Worm (Caenorhabditis elegans) whole organism, early embryonic: ENCODE data around the gene zig-11.

Experiments
- aly-1 ChIP-seq: sonication (generic microtip); optimal IDR thresholded peaks from 2 replicates; lab custom pipeline; 2016; ENCODE audit warnings: missing genetic modification characterization, missing compliant biosample characterization
- ama-1 ChIP-seq: fragments of 150-350 bp; optimal IDR thresholded peaks from 2 replicates; lab custom pipeline; 2014

DNA sequence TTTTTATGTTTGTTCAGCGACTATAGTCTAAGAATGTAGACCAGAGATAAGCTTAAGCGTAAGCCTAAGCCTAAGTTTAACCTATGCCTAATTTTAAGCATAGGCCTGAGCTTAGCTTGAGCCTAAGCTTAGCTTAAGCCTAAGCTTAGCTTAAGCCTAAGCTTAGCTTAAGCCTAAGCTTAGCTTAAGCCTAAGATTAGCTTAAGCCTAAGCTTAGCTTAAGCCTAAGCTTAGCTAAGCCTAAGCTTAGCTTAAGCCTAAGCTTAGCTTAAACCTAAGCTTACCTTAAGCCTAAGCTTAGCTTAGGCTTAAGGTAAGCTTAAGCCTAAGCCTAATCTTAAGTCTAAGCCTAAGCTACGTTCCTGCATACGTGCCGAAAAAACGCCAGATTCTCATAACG is 44.1 kb downstream of the zig-11 start:
- TF ChIP-seq ama-1 (no peak), aly-1 (tag; lab: Kevin White, UChicago) (no peak)
